Fruit fly (Drosophila melanogaster): ENCODE measurements around the gene Mec2.

The Mec2 gene

DNA sequence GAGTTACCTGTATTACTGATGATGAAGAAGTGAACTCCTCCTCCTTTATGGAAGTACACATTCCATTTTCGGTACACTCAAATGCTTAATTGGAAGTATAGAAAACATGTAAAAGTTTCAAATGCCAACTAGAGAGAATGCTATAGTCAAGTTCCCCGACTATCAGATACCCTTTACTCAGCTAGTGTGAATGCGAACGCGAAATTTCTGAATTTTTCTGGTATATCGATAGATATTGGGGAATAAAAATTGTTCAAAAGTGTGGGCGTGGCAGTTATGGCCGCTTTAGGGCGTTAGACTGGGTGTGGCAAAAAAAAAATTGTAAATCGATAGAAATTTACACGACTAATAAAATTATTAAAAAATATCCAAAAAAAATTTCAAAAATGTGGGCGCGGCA is 3.8 kb downstream of the Mec2 start:
- no peak for TF ChIP-seq ttk (optimal IDR thresholded peaks at IDR 0.05)
- no peak for TF ChIP-seq insv (optimal IDR thresholded peaks at IDR 0.05)
- no peak for TF ChIP-seq Myc (optimal IDR thresholded peaks at IDR 0.05)
- TF ChIP-seq Sin3A (optimal IDR thresholded peaks at IDR 0.05) = no peak
- TF ChIP-seq h (optimal IDR thresholded peaks at IDR 0.05) = no peak
- no peak for TF ChIP-seq psq (optimal IDR thresholded peaks at IDR 0.05)

DNA sequence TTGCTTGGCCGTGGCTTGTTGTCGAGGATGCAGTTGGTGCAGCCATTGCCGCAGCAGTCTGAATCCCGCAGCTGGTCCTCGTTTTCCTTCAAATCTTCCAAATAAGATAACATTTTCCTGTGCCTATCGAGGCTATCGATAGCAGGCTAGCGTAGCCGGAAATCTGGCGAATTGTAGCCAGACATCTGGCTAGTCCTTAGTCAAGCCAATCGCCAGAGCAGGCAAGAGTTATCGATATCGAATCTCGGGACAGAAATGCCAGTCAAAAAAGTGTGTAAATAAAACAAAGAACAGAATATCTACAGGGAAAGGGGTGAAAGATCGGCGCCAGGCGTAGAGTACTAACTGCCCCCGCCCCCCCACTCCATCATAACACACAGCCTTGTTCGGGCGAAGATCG is 5.5 kb downstream of the Mec2 start, which contains the start of the genes CG7914 and CG14194:
Gene CG7914, minus strand, starts transcription at position 113 of the 400 bp plus-strand sequence.
Gene CG14194, plus strand, starts transcription at position 220 of the 400 bp plus-strand sequence.
- no peak for TF ChIP-seq insv (optimal IDR thresholded peaks at IDR 0.05)
- no peak for TF ChIP-seq psq (optimal IDR thresholded peaks at IDR 0.05)
- no peak for TF ChIP-seq ttk (optimal IDR thresholded peaks at IDR 0.05)
- no peak for TF ChIP-seq h (optimal IDR thresholded peaks at IDR 0.05)
- no peak for TF ChIP-seq Myc (optimal IDR thresholded peaks at IDR 0.05)
- no peak for TF ChIP-seq Sin3A (optimal IDR thresholded peaks at IDR 0.05)

DNA sequence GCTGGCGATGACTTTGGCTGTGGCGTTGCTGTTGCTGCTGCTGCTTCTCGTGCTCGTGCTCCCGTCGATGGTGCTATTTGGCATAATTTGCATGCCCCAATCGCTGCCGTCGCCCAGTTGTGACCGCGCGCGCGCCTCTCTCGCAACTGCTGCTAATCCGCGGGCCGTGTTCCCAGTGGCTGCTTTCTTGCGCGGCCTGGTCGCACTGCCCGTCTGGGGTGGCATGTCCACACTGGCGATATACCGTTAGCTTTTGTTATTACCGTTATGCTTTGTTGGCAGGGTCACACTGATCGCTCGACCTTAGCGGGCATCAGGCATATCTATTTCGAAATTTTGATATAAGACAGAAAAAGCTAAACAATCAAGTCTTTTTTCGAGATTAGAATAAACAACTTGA is 13.8 kb downstream of the Mec2 start, which contains the start of gene CG7990:
Gene CG7990, minus strand, starts transcription at position 350 of the 400 bp plus-strand sequence.
- TF ChIP-seq Myc (optimal IDR thresholded peaks at IDR 0.05) (no peak), insv (optimal IDR thresholded peaks at IDR 0.05) (no peak), psq (optimal IDR thresholded peaks at IDR 0.05) (no peak), ttk (optimal IDR thresholded peaks at IDR 0.05) (no peak), Sin3A (optimal IDR thresholded peaks at IDR 0.05) (no peak), h (optimal IDR thresholded peaks at IDR 0.05) (no peak)

DNA sequence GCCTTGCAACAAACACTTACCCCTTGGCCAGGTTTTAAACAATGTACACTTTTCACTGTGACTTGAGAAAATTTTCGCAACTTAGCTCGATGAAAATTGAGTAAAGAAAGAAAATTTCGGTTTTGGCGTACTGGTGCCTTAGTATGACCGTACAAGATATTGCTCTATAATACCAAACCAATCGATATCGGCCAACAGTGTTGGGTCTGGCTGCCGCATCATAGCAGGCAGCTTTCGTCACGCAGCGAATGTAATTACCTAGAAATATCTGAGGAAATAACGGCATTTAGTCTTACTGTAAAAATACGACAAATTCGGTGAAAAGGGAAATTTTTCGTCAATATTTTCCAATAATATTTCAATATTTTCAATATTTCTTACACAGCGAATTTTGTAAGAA is 20.2 kb downstream of the Mec2 start, which contains the start of gene Ulp1:
Gene Ulp1, minus strand, starts transcription at position 174 of the 400 bp plus-strand sequence.
- TF ChIP-seq Sin3A (optimal IDR thresholded peaks at IDR 0.05) (no peak), Myc (optimal IDR thresholded peaks at IDR 0.05) (no peak), psq (optimal IDR thresholded peaks at IDR 0.05) (no peak), h (optimal IDR thresholded peaks at IDR 0.05) (no peak), ttk (optimal IDR thresholded peaks at IDR 0.05) (no peak), insv (optimal IDR thresholded peaks at IDR 0.05) (no peak)

DNA sequence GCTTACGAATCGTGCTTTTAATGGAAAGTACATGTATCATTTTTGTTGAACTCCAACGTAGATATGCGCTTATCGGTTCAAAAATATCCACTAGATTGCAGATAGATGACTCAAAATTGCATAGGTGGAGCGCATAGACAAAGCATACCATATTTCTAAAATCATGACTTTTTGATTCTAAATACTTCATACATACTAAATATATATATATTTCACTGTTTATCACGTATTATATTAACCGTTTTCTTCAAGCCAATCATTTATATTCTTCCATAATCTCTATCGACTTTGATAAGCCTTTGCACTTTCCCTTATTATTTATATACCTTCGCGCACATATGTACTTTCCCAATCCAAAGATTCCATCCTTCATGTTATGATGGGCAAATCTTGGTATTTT is 24.1 kb downstream of the Mec2 start, which contains the start of gene CG14195:
Gene CG14195, minus strand, starts transcription at position 101 of the 400 bp plus-strand sequence.
- TF ChIP-seq h (optimal IDR thresholded peaks at IDR 0.05) (no peak), ttk (optimal IDR thresholded peaks at IDR 0.05) (no peak), psq (optimal IDR thresholded peaks at IDR 0.05) (no peak), Myc (optimal IDR thresholded peaks at IDR 0.05) (no peak), insv (optimal IDR thresholded peaks at IDR 0.05) (no peak), Sin3A (optimal IDR thresholded peaks at IDR 0.05) (no peak)

DNA sequence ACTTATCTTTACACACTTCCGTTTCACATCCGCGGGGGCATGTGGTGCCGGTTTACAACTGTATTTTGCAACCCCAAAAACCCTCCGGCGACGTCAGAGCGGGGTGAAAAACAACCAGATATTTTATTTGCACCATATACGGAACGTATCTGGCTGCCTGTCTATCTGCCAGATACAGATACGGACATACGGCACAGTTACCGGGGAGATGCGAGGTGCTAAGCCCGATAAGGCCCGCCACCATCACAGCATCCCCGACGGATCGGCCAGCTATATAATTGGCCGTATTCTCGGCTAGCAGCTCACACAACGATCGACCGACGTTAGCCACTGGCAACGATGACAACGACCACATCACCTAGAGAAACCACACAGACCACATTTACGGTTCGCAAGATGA is 25.1 kb downstream of the Mec2 start, which contains the start of gene Mur18B:
Gene Mur18B, plus strand, starts transcription at position 301 of the 400 bp plus-strand sequence.
- TF ChIP-seq Myc (optimal IDR thresholded peaks at IDR 0.05) (no peak), Sin3A (optimal IDR thresholded peaks at IDR 0.05) (no peak), h (optimal IDR thresholded peaks at IDR 0.05) (no peak), psq (optimal IDR thresholded peaks at IDR 0.05) (no peak), ttk (optimal IDR thresholded peaks at IDR 0.05) (no peak), insv (optimal IDR thresholded peaks at IDR 0.05) (no peak)

DNA sequence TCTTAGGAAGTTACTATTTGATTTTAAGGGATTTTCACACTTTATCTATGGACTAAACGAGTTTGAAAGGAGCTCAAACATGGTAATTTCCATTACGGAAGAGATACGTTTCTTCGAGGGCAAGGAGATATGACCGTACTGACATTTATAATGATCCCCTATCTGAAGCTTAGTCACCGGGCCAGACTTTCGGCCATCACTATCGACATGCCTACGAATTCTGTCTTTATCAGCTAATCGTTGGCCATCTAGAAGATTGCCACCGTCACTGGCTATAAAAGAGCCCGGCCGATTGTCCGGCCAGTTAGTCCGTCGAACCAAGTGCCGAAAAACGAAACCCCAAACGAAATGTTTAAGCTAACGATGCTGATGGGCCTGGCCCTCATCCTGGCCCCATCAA is 27.4 kb downstream of the Mec2 start, which contains the start of gene Muc18B:
Gene Muc18B, plus strand, starts transcription at position 301 of the 400 bp plus-strand sequence.
- TF ChIP-seq h (optimal IDR thresholded peaks at IDR 0.05) (no peak), Myc (optimal IDR thresholded peaks at IDR 0.05) (no peak)

DNA sequence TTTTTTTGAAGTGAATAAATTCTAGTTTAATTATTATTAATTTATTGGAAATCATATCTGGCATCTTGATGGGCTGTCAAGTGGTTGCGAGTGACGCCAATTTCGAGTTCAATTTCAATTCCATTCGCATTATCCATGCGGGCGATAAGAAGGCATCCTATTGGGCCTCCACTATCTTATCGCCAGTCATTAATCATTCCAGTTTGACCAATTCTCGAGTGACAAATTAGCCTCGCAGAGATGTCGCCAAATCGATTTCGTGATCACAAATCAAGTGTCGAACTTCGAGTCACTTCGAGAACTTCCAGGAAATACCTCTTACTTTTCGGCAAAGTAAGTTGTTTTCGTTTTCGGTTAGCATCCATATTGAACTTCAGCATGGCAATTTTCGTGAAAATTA is 28.8 kb downstream of the Mec2 start:
- TF ChIP-seq ttk (optimal IDR thresholded peaks at IDR 0.05) = no peak
- TF ChIP-seq psq (optimal IDR thresholded peaks at IDR 0.05) = no peak
- TF ChIP-seq insv (optimal IDR thresholded peaks at IDR 0.05) = no peak
- TF ChIP-seq Myc (optimal IDR thresholded peaks at IDR 0.05) = no peak
- no peak for TF ChIP-seq h (optimal IDR thresholded peaks at IDR 0.05)
- TF ChIP-seq Sin3A (optimal IDR thresholded peaks at IDR 0.05) = no peak

DNA sequence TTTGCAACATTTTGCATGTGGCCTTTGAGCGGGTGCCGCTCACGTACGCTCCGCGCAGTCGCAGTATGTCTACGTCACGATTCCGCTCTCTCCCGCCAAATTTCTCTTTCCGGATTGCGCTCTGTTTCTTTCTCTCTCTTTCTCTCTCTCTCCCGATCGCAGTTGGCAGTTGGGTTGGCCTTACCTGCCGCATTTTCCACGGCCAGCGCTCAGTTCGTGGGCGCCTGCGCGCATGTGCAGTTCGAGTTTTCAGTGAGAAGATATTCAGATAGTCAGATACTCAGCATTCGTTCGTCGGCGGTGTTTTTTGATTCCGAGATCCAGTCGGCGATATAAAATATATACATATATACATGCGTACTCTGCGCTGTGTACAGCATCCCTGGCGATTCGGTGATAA is 32.6 kb downstream of the Mec2 start, which contains the start of gene CG7884:
Gene CG7884, plus strand, starts transcription at position 208 of the 400 bp plus-strand sequence.
- TF ChIP-seq ttk (optimal IDR thresholded peaks at IDR 0.05) (no peak), insv (optimal IDR thresholded peaks at IDR 0.05) (no peak), Myc (optimal IDR thresholded peaks at IDR 0.05) (no peak), psq (optimal IDR thresholded peaks at IDR 0.05) (no peak), h (optimal IDR thresholded peaks at IDR 0.05) (no peak), Sin3A (optimal IDR thresholded peaks at IDR 0.05) (no peak)

DNA sequence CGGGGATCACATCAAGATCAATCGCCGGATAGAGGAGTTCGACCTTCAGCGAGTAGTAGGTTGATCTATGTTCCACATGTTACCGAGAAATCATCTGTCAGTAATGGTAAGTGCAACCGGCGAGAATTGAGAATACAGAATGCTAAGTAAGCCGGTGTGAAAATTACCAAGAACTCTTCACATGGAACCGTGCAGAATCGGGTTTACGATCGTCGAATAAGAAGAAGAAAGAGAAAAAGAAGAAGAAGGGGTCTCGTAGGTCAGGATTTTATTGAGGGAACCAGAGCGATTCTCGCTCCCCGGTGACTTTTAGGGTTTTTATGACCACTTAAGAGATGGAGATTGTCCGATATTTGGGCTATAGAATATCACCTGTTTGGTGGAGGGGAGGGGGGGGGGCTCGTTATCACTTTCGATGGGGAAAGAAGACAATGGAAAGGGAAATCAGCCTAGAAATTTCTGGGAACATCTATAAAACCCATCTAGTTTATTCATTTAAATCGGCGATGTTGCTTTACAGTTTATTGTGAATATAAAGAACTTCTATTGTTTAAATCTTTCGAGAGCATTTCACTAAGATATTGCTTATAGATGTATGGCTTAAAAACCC is 33.2 kb downstream of the Mec2 start:
- no peak for TF ChIP-seq Myc (optimal IDR thresholded peaks at IDR 0.05)
- TF ChIP-seq psq (optimal IDR thresholded peaks at IDR 0.05) = no peak
- no peak for TF ChIP-seq insv (optimal IDR thresholded peaks at IDR 0.05)
- TF ChIP-seq Sin3A (optimal IDR thresholded peaks at IDR 0.05) = no peak
- no peak for TF ChIP-seq ttk (optimal IDR thresholded peaks at IDR 0.05)
- no peak for TF ChIP-seq h (optimal IDR thresholded peaks at IDR 0.05)

DNA sequence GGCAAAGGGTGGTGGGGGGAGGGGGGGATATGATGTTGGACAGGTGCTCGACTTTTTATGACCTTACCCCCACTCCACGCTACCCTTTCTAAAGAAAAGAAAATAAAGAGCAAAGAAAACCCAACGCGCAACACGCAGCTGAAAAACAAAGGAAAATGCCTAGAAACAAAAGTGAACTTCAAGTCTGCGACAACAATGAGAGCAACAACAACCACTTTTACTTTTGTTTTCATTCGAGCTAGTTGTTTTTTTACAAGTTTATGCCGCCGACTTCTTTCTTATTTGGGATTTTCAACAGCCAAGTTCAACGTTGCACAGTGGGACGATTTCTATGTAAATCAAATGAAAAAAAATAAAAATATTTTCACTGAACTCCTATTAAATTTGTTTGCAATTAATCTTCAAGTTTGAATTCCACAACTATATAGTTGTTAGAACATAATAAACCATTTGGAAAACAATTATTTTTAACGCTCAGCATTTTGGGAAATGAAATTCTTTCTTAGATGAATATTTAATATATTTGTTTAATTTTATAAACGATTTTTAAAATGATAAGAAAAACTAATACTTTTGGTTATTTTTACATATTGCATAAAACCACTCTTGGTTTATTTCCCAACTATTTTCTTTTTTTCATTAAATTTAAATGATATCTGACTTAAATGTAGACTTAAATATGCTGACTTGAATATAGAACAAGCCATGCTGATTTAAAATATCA is 36.9 kb downstream of the Mec2 start:
- TF ChIP-seq Myc (optimal IDR thresholded peaks at IDR 0.05) = no peak

DNA sequence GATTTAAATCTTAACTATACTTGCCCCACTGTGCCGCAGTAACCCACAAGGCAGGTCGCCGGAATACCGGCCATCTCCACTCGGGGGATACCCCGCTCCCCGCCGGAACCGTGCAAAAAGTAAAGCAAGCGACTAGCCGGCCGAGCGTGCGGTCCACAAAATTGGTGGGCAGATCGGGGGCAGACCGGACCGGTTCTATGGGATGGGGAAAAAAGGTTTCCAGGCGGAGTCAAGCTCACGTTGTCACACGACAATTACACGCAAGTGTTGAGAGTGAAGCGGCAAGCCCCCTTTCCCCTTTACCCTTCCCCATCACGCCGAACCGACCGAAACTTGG is 37.4 kb downstream of the Mec2 start:
- TF ChIP-seq Sin3A (optimal IDR thresholded peaks at IDR 0.05) (no peak), insv (optimal IDR thresholded peaks at IDR 0.05) (no peak), Myc (optimal IDR thresholded peaks at IDR 0.05) (no peak), h (optimal IDR thresholded peaks at IDR 0.05) (no peak), ttk (optimal IDR thresholded peaks at IDR 0.05) (no peak), psq (optimal IDR thresholded peaks at IDR 0.05) (no peak)
